Worm (Caenorhabditis elegans): ENCODE data around the gene mlc-6.

Gene mlc-6

DNA sequence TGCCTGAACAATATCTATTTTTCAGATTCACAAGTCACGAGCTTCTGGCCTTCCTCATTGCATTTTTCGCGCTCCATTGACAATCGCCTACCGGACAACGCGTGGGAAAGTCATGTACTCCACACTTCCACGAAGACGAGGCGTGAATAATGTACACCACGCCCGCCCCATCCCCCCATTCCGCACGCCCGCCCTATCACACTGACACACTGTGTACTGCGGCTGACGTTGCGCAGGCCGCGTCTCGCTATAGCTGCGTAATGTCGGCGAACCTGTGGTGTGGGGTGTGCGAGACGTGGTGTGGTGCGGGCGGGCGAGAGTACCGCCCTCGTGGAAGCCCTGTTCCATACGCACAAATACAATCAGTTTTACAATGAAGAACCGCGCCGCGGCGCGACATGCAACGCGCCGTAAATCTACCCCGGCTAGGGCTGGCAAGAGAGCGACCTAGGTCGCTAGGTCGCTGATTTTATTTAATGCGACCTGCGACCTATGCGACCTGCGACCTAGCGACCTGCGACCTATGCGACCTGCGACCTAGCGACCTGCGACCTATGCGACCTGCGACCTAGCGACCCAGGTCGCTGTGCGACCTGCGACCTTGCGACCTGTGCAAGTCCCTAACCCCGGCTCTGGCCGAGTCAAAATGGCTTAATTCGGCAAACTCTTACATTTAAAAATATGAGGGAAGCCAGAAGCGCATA, 10.1 kb downstream of the mlc-6 start:
- no peak for TF ChIP-seq ttx-3 (tag; optimal IDR thresholded peaks at IDR 0.05)
- TF ChIP-seq che-1 (tag; optimal IDR thresholded peaks at IDR 0.05) = no peak
- TF ChIP-seq dve-1 (tag; optimal IDR thresholded peaks at IDR 0.05) = no peak
- no peak for TF ChIP-seq ceh-9 (tag; optimal IDR thresholded peaks at IDR 0.05)
- TF ChIP-seq pag-3 (tag; optimal IDR thresholded peaks at IDR 0.05; ENCODE audit: borderline replicate concordance) = no peak
- no peak for TF ChIP-seq lin-11 (tag; optimal IDR thresholded peaks at IDR 0.05)
- no peak for TF ChIP-seq syd-9 (tag; optimal IDR thresholded peaks at IDR 0.05)
- no peak for TF ChIP-seq tbx-7 (tag; optimal IDR thresholded peaks at IDR 0.05)
- TF ChIP-seq sox-2 (GFP tag; IDR thresholded peaks at IDR 0.05) = no peak
- TF ChIP-seq C08G9.2 (tag; optimal IDR thresholded peaks at IDR 0.05) = no peak
- TF ChIP-seq npax-4 (tag; optimal IDR thresholded peaks at IDR 0.05) = no peak
- TF ChIP-seq fkh-6 (tag; optimal IDR thresholded peaks at IDR 0.05) = no peak
- no peak for TF ChIP-seq ceh-34 (tag; optimal IDR thresholded peaks at IDR 0.05)
- TF ChIP-seq fax-1 (tag; optimal IDR thresholded peaks at IDR 0.05) = no peak
- TF ChIP-seq ama-1 (optimal IDR thresholded peaks at IDR 0.05) = no peak
- TF ChIP-seq odd-2 (tag; optimal IDR thresholded peaks at IDR 0.05) = no peak
- TF ChIP-seq ref-2 (tag; optimal IDR thresholded peaks at IDR 0.05) = no peak

DNA sequence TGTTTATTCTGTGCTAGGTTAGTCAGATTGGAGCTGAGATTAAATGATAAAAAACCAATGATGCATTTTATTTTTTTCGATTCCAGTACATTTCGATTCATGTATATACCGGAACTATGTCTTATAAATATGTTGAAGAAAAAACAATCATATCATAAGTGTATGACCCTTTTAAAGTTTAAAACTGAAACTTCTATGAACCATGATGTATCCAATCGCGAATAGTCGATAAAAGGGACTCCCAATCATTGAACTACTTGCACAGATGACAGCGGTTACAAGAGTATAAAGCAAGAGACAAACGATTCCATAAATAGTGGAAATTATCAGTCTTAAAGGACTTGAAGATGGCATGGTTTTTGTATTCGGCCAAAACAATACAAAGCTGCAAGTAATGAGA, 11.5 kb downstream of the mlc-6 start, which contains the start of gene srg-37:
Gene srg-37 (minus strand): TSS at position 101 of the 400 bp plus-strand sequence.
- TF ChIP-seq pros-1 (tag; optimal IDR thresholded peaks at IDR 0.05) = no peak
- no peak for TF ChIP-seq dve-1 (tag; optimal IDR thresholded peaks at IDR 0.05)

DNA sequence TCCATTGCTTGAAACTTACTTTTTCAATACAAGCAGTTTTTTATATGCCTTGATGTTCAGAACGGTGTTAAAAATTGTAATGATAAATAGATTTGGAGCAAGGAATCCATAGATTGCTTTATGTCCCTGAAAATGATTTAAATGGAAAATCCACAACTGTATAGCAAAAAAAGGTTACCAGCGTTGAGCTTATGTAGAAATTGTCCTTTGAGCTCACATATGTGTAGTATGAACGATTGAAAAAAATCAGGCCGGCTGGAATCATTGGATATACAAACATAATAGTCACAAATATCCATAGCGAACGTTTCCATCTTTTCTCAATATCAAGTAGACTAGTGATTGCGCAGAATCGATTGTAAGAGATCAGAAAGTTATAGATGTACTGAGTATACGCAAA, 12.1 kb downstream of the mlc-6 start, which contains the start of gene srg-36:
Gene srg-36 (minus strand): TSS at position 101 of the 400 bp plus-strand sequence.
- TF ChIP-seq sox-4 (tag; optimal IDR thresholded peaks at IDR 0.05) (no peak), elt-2 (tag; optimal IDR thresholded peaks at IDR 0.05) (no peak), tbx-2 (tag; optimal IDR thresholded peaks at IDR 0.05) (no peak), unc-3 (GFP tag; conservative IDR thresholded peaks at IDR 0.05) (no peak), unc-3 (tag; optimal IDR thresholded peaks at IDR 0.05) (no peak), unc-86 (tag; optimal IDR thresholded peaks at IDR 0.05) (no peak), gmeb-2 (tag; optimal IDR thresholded peaks at IDR 0.05) (no peak), ama-1 (optimal IDR thresholded peaks at IDR 0.05) (no peak), ahr-1 (tag; optimal IDR thresholded peaks at IDR 0.05) (no peak), pax-1 (tag; optimal IDR thresholded peaks at IDR 0.05) (no peak), sox-2 (GFP tag; IDR thresholded peaks at IDR 0.05) (no peak), ztf-16 (tag; optimal IDR thresholded peaks at IDR 0.05) (no peak), lim-6 (tag; optimal IDR thresholded peaks at IDR 0.05) (no peak), ets-4 (tag; optimal IDR thresholded peaks at IDR 0.05) (no peak), unc-55 (GFP tag; optimal IDR thresholded peaks at IDR 0.05) (no peak)

DNA sequence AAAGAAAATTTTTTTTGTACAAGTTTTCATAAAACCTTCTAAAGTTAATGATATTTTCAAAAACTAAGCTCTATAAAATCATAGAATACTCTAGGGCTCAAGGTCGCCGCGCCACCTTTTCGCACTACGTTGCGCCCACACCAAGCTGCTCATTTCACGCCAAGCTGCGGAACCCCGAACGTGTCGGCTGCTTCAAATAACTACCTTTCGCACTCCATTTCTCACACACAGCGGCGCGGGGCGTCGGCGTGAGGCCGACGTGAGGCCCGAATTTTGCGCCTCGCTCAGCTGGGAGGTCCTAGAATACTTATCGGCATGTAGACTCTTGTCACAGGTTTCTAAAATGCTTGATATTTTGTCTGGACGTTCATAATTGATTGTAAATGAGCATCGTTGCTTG, 14.4 kb downstream of the mlc-6 start:
- TF ChIP-seq pat-9 (tag; optimal IDR thresholded peaks at IDR 0.05) (no peak), ahr-1 (tag; optimal IDR thresholded peaks at IDR 0.05) (no peak), lim-6 (tag; optimal IDR thresholded peaks at IDR 0.05) (no peak), fax-1 (tag; optimal IDR thresholded peaks at IDR 0.05) (no peak), unc-3 (GFP tag; conservative IDR thresholded peaks at IDR 0.05) (no peak), unc-3 (tag; optimal IDR thresholded peaks at IDR 0.05) (no peak), ceh-22 (tag; optimal IDR thresholded peaks at IDR 0.05) (no peak), tbx-2 (tag; optimal IDR thresholded peaks at IDR 0.05) (no peak), fkh-10 (GFP tag; optimal IDR thresholded peaks at IDR 0.05) (no peak), odd-2 (tag; optimal IDR thresholded peaks at IDR 0.05) (no peak), gmeb-2 (tag; optimal IDR thresholded peaks at IDR 0.05) (no peak), nhr-232 (tag; optimal IDR thresholded peaks at IDR 0.05) (no peak), ama-1 (optimal IDR thresholded peaks at IDR 0.05) (no peak), ref-2 (tag; optimal IDR thresholded peaks at IDR 0.05) (no peak), pqm-1 (tag; optimal IDR thresholded peaks at IDR 0.05) (no peak), nfya-1 (tag; optimal IDR thresholded peaks at IDR 0.05) (no peak), elt-4 (tag; optimal IDR thresholded peaks at IDR 0.05) (no peak), ztf-16 (tag; optimal IDR thresholded peaks at IDR 0.05) (no peak)

Measured in whole organism, late embryonic.